Fruit fly (Drosophila melanogaster): ENCODE measurements around the gene HisRS.

DNA sequence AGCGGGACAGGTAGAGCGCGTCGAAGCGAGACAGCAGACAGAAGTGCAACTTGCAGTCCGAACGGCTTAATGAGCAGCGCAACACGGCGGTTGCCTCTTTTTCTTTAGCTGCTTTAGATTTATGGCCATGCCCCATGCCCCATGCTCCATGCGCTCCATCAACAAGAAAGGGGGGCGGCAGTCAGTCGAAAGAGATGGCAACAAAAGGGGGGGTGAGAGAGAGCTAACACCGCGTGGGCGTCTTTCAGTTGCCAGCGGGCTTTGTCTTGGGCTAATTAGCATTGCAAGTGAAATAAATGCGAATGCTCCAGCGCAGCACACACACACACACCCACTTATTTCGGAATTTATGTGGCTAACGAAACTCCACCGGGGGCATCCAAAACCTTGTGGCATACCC, 29.9 kb downstream of the HisRS start:
- TF ChIP-seq D1 (tag; optimal IDR thresholded peaks at IDR 0.05) (no peak), CG14655 (GFP tag; optimal IDR thresholded peaks at IDR 0.05) (no peak), Pif1B (GFP tag; optimal IDR thresholded peaks at IDR 0.05) (no peak), CG13204 (GFP tag; optimal IDR thresholded peaks at IDR 0.05) (no peak), gl (tag; optimal IDR thresholded peaks at IDR 0.05) (no peak), CG8301 (tag; optimal IDR thresholded peaks at IDR 0.05) (no peak), CG15710 (tag; optimal IDR thresholded peaks at IDR 0.05) (no peak), EcR (GFP tag; optimal IDR thresholded peaks at IDR 0.05) (no peak), CG34367 (tag; optimal IDR thresholded peaks at IDR 0.05) (no peak), CG9948 (tag; optimal IDR thresholded peaks at IDR 0.05) (no peak)

Measured in whole organism, pupa.